Fruit fly (Drosophila melanogaster) whole organism, prepupa: Measurements from ENCODE around the gene CSN6.

Source experiments
- Blimp-1 ChIP-seq: fragments of 200-800 bp; sonication (Bioruptor generic); optimal IDR thresholded peaks from 3 replicates; lab custom pipeline; 2017; ENCODE audit warnings: missing biosample characterization, missing genetic modification characterization, mild to moderate bottlenecking, moderate library complexity, missing genetic modification reagents
- CG10631 ChIP-seq: fragments of 200-800 bp; sonication (Bioruptor generic); optimal IDR thresholded peaks from 2 replicates; lab custom pipeline; 2016; ENCODE audit warnings: missing biosample characterization, missing genetic modification characterization
- CG11762 ChIP-seq: fragments of 200-800 bp; sonication (Bioruptor generic); optimal IDR thresholded peaks from 3 replicates; lab custom pipeline; 2016; ENCODE audit warnings: missing biosample characterization, missing genetic modification characterization; ENCODE audit not compliant: insufficient read depth
- CG11902 ChIP-seq: fragments of 200-800 bp; sonication (Bioruptor generic); optimal IDR thresholded peaks from 3 replicates; lab custom pipeline; 2016; ENCODE audit warnings: missing biosample characterization, missing genetic modification characterization
- CG15336 ChIP-seq: fragments of 200-800 bp; sonication (Bioruptor generic); IDR thresholded peaks from 2 replicates; pipeline ENCODE4 v1.3.6; 2022; ENCODE audit warnings: missing biosample characterization, missing genetic modification characterization
- CG1621 ChIP-seq: fragments of 200-800 bp; sonication (Bioruptor generic); optimal IDR thresholded peaks from 3 replicates; lab custom pipeline; 2018; ENCODE audit warnings: missing biosample characterization, mild to moderate bottlenecking, missing genetic modification characterization
- CG3032 ChIP-seq: fragments of 200-800 bp; optimal IDR thresholded peaks from 2 replicates; lab custom pipeline; 2019; ENCODE audit warnings: missing biosample characterization, mild to moderate bottlenecking, missing genetic modification characterization, moderate library complexity
- CG31627 ChIP-seq: fragments of 200-800 bp; sonication (Bioruptor generic); optimal IDR thresholded peaks from 3 replicates; lab custom pipeline; 2016; ENCODE audit warnings: missing biosample characterization, missing genetic modification characterization
- CG32006 ChIP-seq: fragments of 200-800 bp; sonication (Bioruptor generic); optimal IDR thresholded peaks from 3 replicates; lab custom pipeline; 2017; ENCODE audit warnings: missing biosample characterization, mild to moderate bottlenecking, missing genetic modification characterization
- CG34406 ChIP-seq: fragments of 200-800 bp; sonication (Bioruptor generic); optimal IDR thresholded peaks from 3 replicates; lab custom pipeline; 2016; ENCODE audit warnings: missing biosample characterization, missing genetic modification characterization
- CG3919 ChIP-seq: fragments of 200-800 bp; sonication (Bioruptor generic); optimal IDR thresholded peaks from 3 replicates; lab custom pipeline; 2016; ENCODE audit warnings: missing biosample characterization, missing genetic modification characterization
- CG4318 ChIP-seq: fragments of 200-800 bp; sonication (Bioruptor generic); optimal IDR thresholded peaks from 3 replicates; lab custom pipeline; 2017; ENCODE audit warnings: missing biosample characterization, mild to moderate bottlenecking, missing genetic modification characterization
- CG6163 ChIP-seq: fragments of 200-800 bp; sonication (Bioruptor generic); IDR thresholded peaks from 3 replicates; pipeline ENCODE4 v1.3.6; 2022; ENCODE audit warnings: missing biosample characterization, missing genetic modification characterization
- CG6792 ChIP-seq: fragments of 200-800 bp; sonication (Bioruptor generic); optimal IDR thresholded peaks from 3 replicates; lab custom pipeline; 2016; ENCODE audit warnings: missing biosample characterization, missing genetic modification characterization
- CG7368 ChIP-seq: fragments of 200-800 bp; sonication (Bioruptor generic); optimal IDR thresholded peaks from 3 replicates; lab custom pipeline; 2016; ENCODE audit warnings: missing biosample characterization, missing genetic modification characterization
- CG8119 ChIP-seq: fragments of 200-800 bp; sonication (Bioruptor generic); IDR thresholded peaks from 3 replicates; pipeline ENCODE4 v1.3.6; 2022; ENCODE audit warnings: missing biosample characterization, missing genetic modification characterization
- CG8319 ChIP-seq: fragments of 200-800 bp; sonication (Bioruptor generic); optimal IDR thresholded peaks from 3 replicates; lab custom pipeline; 2016; ENCODE audit warnings: missing biosample characterization, missing genetic modification characterization
- CG8632 ChIP-seq: fragments of 200-800 bp; sonication (Bioruptor generic); optimal IDR thresholded peaks from 3 replicates; lab custom pipeline; 2016; ENCODE audit warnings: missing biosample characterization, missing genetic modification characterization
- CG9139 ChIP-seq: fragments of 200-800 bp; sonication (Bioruptor generic); optimal IDR thresholded peaks from 3 replicates; lab custom pipeline; 2017; ENCODE audit warnings: missing biosample characterization, mild to moderate bottlenecking, missing genetic modification characterization
- Eip75B ChIP-seq: fragments of 200-800 bp; sonication (Bioruptor generic); optimal IDR thresholded peaks from 3 replicates; lab custom pipeline; 2016; ENCODE audit warnings: missing biosample characterization, missing genetic modification characterization
- Eip78C ChIP-seq: fragments of 200-800 bp; sonication (Bioruptor generic); peaks from one replicate; lab custom pipeline; 2016; ENCODE audit warnings: missing biosample characterization, missing genetic modification characterization
- Gug ChIP-seq: fragments of 200-800 bp; sonication (Bioruptor generic); IDR thresholded peaks from 2 replicates; pipeline ENCODE4 v1.3.6; 2022; ENCODE audit warnings: missing biosample characterization, missing genetic modification characterization
- Hr4 ChIP-seq: fragments of 200-800 bp; sonication (Bioruptor generic); optimal IDR thresholded peaks from 3 replicates; lab custom pipeline; 2016; ENCODE audit warnings: missing biosample characterization, missing genetic modification characterization
- Met ChIP-seq: fragments of 200-800 bp; sonication (Bioruptor generic); optimal IDR thresholded peaks from 3 replicates; lab custom pipeline; 2016; ENCODE audit warnings: missing biosample characterization, missing genetic modification characterization
- Sox102F ChIP-seq: fragments of 200-800 bp; sonication (Bioruptor generic); optimal IDR thresholded peaks from 2 replicates; lab custom pipeline; 2016; ENCODE audit warnings: missing biosample characterization, mild to moderate bottlenecking, missing genetic modification characterization
- Sox15 ChIP-seq: fragments of 200-800 bp; sonication (Bioruptor generic); optimal IDR thresholded peaks from 3 replicates; lab custom pipeline; 2016; ENCODE audit warnings: missing biosample characterization, missing genetic modification characterization
- achi ChIP-seq: fragments of 200-800 bp; sonication (Bioruptor generic); optimal IDR thresholded peaks from 3 replicates; lab custom pipeline; 2016; ENCODE audit warnings: missing biosample characterization, missing genetic modification characterization
- cyc ChIP-seq: fragments of 200-800 bp; sonication (Bioruptor generic); optimal IDR thresholded peaks from 3 replicates; lab custom pipeline; 2016; ENCODE audit warnings: missing biosample characterization, missing genetic modification characterization
- dac ChIP-seq: fragments of 200-800 bp; sonication (Bioruptor generic); optimal IDR thresholded peaks from 2 replicates; lab custom pipeline; 2017; ENCODE audit warnings: missing biosample characterization, mild to moderate bottlenecking, missing genetic modification characterization
- dsx ChIP-seq: fragments of 200-800 bp; optimal IDR thresholded peaks from 3 replicates; lab custom pipeline; 2019; ENCODE audit warnings: missing biosample characterization, mild to moderate bottlenecking, missing genetic modification characterization, moderate library complexity; ENCODE audit not compliant: poor library complexity, severe bottlenecking
- eg ChIP-seq: fragments of 200-800 bp; sonication (Bioruptor generic); IDR thresholded peaks from 3 replicates; pipeline ENCODE4 v1.3.6; 2022; ENCODE audit warnings: missing biosample characterization, missing genetic modification characterization
- fd85E ChIP-seq: fragments of 200-800 bp; sonication (Bioruptor generic); optimal IDR thresholded peaks from 3 replicates; lab custom pipeline; 2016; ENCODE audit warnings: missing biosample characterization, missing genetic modification characterization
- fkh ChIP-seq: fragments of 200-800 bp; sonication (Bioruptor generic); optimal IDR thresholded peaks from 3 replicates; lab custom pipeline; 2017; ENCODE audit warnings: missing biosample characterization, mild to moderate bottlenecking, missing genetic modification characterization, moderate library complexity
- pdm3 ChIP-seq: fragments of 200-800 bp; sonication (Bioruptor generic); optimal IDR thresholded peaks from 3 replicates; lab custom pipeline; 2016; ENCODE audit warnings: missing biosample characterization, missing genetic modification characterization
- spab ChIP-seq: fragments of 200-800 bp; sonication (Bioruptor generic); optimal IDR thresholded peaks from 2 replicates; lab custom pipeline; 2017; ENCODE audit warnings: missing biosample characterization, mild to moderate bottlenecking, missing genetic modification characterization, missing genetic modification reagents
- ss ChIP-seq, 2 experiments: fragments of 200-800 bp; sonication (Bioruptor generic); optimal IDR thresholded peaks; 2 replicates in 1 of 2; 3 replicates in 1 of 2; lab custom pipeline; 2017 to 2018; ENCODE audit warnings: mild to moderate bottlenecking in 2 of 2, missing biosample characterization in 2 of 2, missing genetic modification characterization in 2 of 2, moderate library complexity in 1 of 2
- svp ChIP-seq: fragments of 200-800 bp; sonication (Bioruptor generic); peaks from one replicate; lab custom pipeline; 2016; ENCODE audit warnings: missing biosample characterization, missing genetic modification characterization
- topi ChIP-seq: fragments of 200-800 bp; sonication (Bioruptor generic); optimal IDR thresholded peaks from 3 replicates; lab custom pipeline; 2016; ENCODE audit warnings: missing biosample characterization, missing genetic modification characterization

CSN6 gene

dm6 chr3R:22562502-22562901, 18.1 kb upstream of the CSN6 start, which contains the start of gene sit:
Gene sit, minus strand, starts transcription at chr3R:22562572.
- no peak for TF ChIP-seq CG4318 (GFP tag; lab: Kevin White, UChicago)

dm6 chr3R:22564076-22564475, 16.5 kb upstream of the CSN6 start:
- TF ChIP-seq CG8119 (GFP tag; lab: Robert Waterston, UW) (no peak), Sox15 (no peak), CG11762 (no peak)
- TF ChIP-seq, all 60 proteins: peak for 0

DNA sequence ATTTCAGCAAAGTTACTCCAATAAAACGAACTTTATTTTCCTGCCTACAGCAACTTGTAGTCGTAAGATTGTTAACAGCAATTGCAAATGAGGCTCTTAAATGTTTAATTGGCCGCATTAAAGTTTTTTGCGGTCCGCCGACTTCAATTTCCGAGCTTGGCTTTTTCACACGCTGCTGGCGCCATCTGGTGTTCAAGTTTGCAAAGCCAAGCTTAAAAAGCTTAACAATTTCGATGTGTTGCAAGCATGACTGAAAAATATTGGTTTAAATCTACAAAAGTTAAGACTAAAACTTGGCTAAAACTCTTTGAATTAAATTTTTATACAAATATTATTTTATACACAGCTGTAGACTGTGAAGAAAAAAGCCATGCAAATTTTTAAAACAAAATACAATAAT, 15.9 kb upstream of the CSN6 start:
- TF ChIP-seq CG8632 (GFP tag; lab: Kevin White, UChicago) = no peak
- no peak for TF ChIP-seq pdm3
- no peak for TF ChIP-seq CG6163 (GFP tag; lab: Robert Waterston, UW)
- TF ChIP-seq topi (GFP tag; lab: Kevin White, UChicago) = no peak

dm6 chr3R:22565732-22566131, 14.8 kb upstream of the CSN6 start:
- TF ChIP-seq Hr4 = no peak
- TF ChIP-seq Blimp-1 (GFP tag; lab: Kevin White, UChicago) = no peak
- no peak for TF ChIP-seq CG10631 (GFP tag; lab: Kevin White, UChicago)
- TF ChIP-seq CG34406 (GFP tag; lab: Kevin White, UChicago) = no peak
- no peak for TF ChIP-seq CG9139 (GFP tag; lab: Kevin White, UChicago)
- no peak for TF ChIP-seq dsx (GFP tag; lab: Kevin White, UChicago)
- TF ChIP-seq CG32006 (GFP tag; lab: Kevin White, UChicago) = no peak
- no peak for TF ChIP-seq CG3032
- no peak for TF ChIP-seq CG6792 (GFP tag; lab: Kevin White, UChicago)
- TF ChIP-seq eg (GFP tag; lab: Robert Waterston, UW) = no peak
- no peak for TF ChIP-seq pdm3
- no peak for TF ChIP-seq CG11902
- TF ChIP-seq fd85E (GFP tag; lab: Kevin White, UChicago) = no peak
- TF ChIP-seq CG3919 = no peak
- TF ChIP-seq Sox102F = no peak
- TF ChIP-seq achi (GFP tag; lab: Kevin White, UChicago) = no peak
- no peak for TF ChIP-seq dac (GFP tag; lab: Kevin White, UChicago)
- no peak for TF ChIP-seq Eip75B (GFP tag; lab: Kevin White, UChicago)

- TF ChIP-seq CG3032 (no peak), fkh (peak; percentile 27)
- TF ChIP-seq, all 60 proteins: peak for 1
These were observed 12.1 kb upstream of the CSN6 start for dm6 chr3R:22568508-22568907.

DNA sequence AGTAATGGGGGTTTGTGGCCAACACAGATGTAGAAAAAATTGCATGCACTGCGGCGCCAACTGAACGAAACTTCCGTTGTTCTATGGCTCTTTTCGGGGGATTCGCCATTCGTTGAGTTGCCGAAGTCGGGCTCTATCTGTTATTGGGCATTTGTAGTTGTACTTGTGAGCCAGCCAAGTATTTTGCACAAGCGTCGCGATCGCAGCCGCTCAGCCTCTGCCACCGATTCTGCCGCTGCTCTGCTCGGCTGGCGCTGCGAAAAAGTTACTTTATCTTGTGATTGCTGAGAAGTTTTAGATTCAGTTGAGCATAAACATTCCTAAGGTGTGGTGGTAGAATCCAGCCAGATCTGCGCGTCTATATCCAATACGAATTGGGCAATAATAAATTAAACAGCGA, 10.7 kb upstream of the CSN6 start, which contains the start of gene CG33110:
CG33110 (plus strand) TSS at position 301 of the 400 bp plus-strand sequence.
- TF ChIP-seq CG7368 (no peak), CG8319 (GFP tag; lab: Kevin White, UChicago) (no peak), svp (GFP tag; lab: Kevin White, UChicago) (no peak), cyc (no peak), Eip78C (no peak), Met (GFP tag; lab: Kevin White, UChicago) (no peak), ss (GFP tag; optimal IDR thresholded peaks at IDR 0.05; lab: Kevin White, UChicago) (no peak), CG6792 (GFP tag; lab: Kevin White, UChicago) (no peak), topi (GFP tag; lab: Kevin White, UChicago) (no peak), fd85E (GFP tag; lab: Kevin White, UChicago) (no peak), Gug (GFP tag; lab: Robert Waterston, UW) (no peak), CG1621 (tag; lab: Kevin White, UChicago) (no peak), Hr4 (no peak), CG31627 (GFP tag; lab: Kevin White, UChicago) (no peak), CG15336 (GFP tag; lab: Robert Waterston, UW) (no peak), CG11902 (no peak), Blimp-1 (GFP tag; lab: Kevin White, UChicago) (no peak), CG6163 (GFP tag; lab: Robert Waterston, UW) (no peak), CG4318 (GFP tag; lab: Kevin White, UChicago) (no peak), spab (GFP tag; lab: Kevin White, UChicago) (no peak)
